Worm (Caenorhabditis elegans): ENCODE measurements around the gene F53A9.8.
"Not testable (repeated sequence)": the region's sequence is repeated elsewhere in the genome, so short reads cannot be mapped to it uniquely, and the experiment has no call there.

The F53A9.8 gene

DNA sequence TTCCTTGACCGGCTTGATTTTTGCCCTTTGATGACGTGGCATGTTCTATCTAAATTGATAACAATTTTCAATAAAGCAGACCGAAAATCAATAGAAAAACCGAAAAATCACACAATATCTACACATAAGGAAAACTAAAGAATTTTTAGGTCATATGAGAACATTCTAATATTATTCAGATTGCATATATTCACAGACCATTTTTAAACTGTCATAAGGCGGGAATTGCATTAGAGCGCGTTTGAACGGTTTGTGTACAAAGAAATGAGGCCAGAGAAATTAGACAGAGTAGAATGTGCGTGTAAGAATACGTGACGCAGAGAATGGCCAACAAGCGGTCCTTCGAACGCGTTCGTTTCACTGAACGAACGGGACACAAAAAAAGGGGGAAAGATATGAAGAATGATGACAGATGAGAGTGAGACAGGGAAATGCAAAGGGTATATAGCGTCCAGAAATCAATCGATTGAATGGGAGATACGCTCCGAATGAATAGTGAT lies 18.3 kb upstream of the F53A9.8 start, which contains the start of gene M02D8.3 (continued):
- TF ChIP-seq nhr-77 (tag; optimal IDR thresholded peaks at IDR 0.05), result no peak
- TF ChIP-seq crh-2 (tag; optimal IDR thresholded peaks at IDR 0.05), result peak; percentile 58
- no peak for TF ChIP-seq nhr-10 (tag; optimal IDR thresholded peaks at IDR 0.05)
- no peak for TF ChIP-seq dmd-4 (tag; optimal IDR thresholded peaks at IDR 0.05)
- TF ChIP-seq nhr-25 (tag; optimal IDR thresholded peaks at IDR 0.05), result no peak
- TF ChIP-seq fos-1 (tag; optimal IDR thresholded peaks at IDR 0.05), result peak; percentile 55
- TF ChIP-seq nhr-12 (tag; optimal IDR thresholded peaks at IDR 0.05), result no peak
- no peak for TF ChIP-seq Y55F3AM.14 (GFP tag; optimal IDR thresholded peaks at IDR 0.05)
- no peak for TF ChIP-seq ztf-1 (GFP tag; conservative IDR thresholded peaks at IDR 0.05)
- no peak for TF ChIP-seq elt-1 (tag; optimal IDR thresholded peaks at IDR 0.05)
- no peak for TF ChIP-seq elt-3 (tag; optimal IDR thresholded peaks at IDR 0.05)
- TF ChIP-seq lsy-2 (tag; optimal IDR thresholded peaks at IDR 0.05), result peak in 1 of 2 experiments; percentile 61
- no peak for TF ChIP-seq lin-13 (GFP tag; optimal IDR thresholded peaks at IDR 0.05)
- no peak for TF ChIP-seq lin-11 (tag; optimal IDR thresholded peaks at IDR 0.05)
- TF ChIP-seq peb-1 (tag; optimal IDR thresholded peaks at IDR 0.05), result no peak
- TF ChIP-seq lin-39 (tag; optimal IDR thresholded peaks at IDR 0.05), result no peak
- TF ChIP-seq aly-2 (tag; optimal IDR thresholded peaks at IDR 0.05), result no peak
- no peak for TF ChIP-seq unc-39 (tag; optimal IDR thresholded peaks at IDR 0.05)
- TF ChIP-seq ama-1 (optimal IDR thresholded peaks at IDR 0.05), result no peak
- no peak for TF ChIP-seq mab-5 (tag; optimal IDR thresholded peaks at IDR 0.05)
- TF ChIP-seq gmeb-1 (tag; optimal IDR thresholded peaks at IDR 0.05), result no peak
- no peak for TF ChIP-seq ZK546.5 (tag; optimal IDR thresholded peaks at IDR 0.05)
- TF ChIP-seq snpc-4 (tag; optimal IDR thresholded peaks at IDR 0.05), result no peak

- TF ChIP-seq nhr-10, nhr-6, mbf-1 (tag; optimal IDR thresholded peaks at IDR 0.05): not testable (repeated sequence)
Observed at ce11 chrX:8731822-8732221, 13.1 kb upstream of the F53A9.8 start, which contains the start of gene M02D8.6. Gene M02D8.6 (minus strand): TSS chrX:8731922.

ce11 chrX:8727306-8727705 lies 8.6 kb upstream of the F53A9.8 start, which contains the start of gene EGAP4.1:
Gene EGAP4.1 (minus strand): TSS chrX:8727406.
- TF ChIP-seq nhr-77 (tag; optimal IDR thresholded peaks at IDR 0.05) (no peak), nhr-12 (tag; optimal IDR thresholded peaks at IDR 0.05) (no peak), mbf-1 (tag; optimal IDR thresholded peaks at IDR 0.05) (no peak), ama-1 (optimal IDR thresholded peaks at IDR 0.05) (no peak), ztf-11 (tag; optimal IDR thresholded peaks at IDR 0.05) (no peak), nhr-129 (tag; optimal IDR thresholded peaks at IDR 0.05) (no peak), skn-1 (tag; optimal IDR thresholded peaks at IDR 0.05) (no peak), R02D3.7 (tag; optimal IDR thresholded peaks at IDR 0.05) (no peak), ZK546.5 (tag; optimal IDR thresholded peaks at IDR 0.05) (no peak), ztf-1 (GFP tag; conservative IDR thresholded peaks at IDR 0.05) (no peak), nhr-6 (tag; optimal IDR thresholded peaks at IDR 0.05) (no peak), nhr-23 (tag; optimal IDR thresholded peaks at IDR 0.05) (no peak), gmeb-1 (tag; optimal IDR thresholded peaks at IDR 0.05) (no peak), C34F6.9 (tag; optimal IDR thresholded peaks at IDR 0.05) (no peak), ztf-4 (tag; optimal IDR thresholded peaks at IDR 0.05) (no peak)

ce11 chrX:8723840-8724239 lies 5.1 kb upstream of the F53A9.8 start:
- TF ChIP-seq nhr-237 (tag; optimal IDR thresholded peaks at IDR 0.05) (no peak), F13H6.1 (tag; optimal IDR thresholded peaks at IDR 0.05) (peak; percentile 83), lsy-2 (tag; optimal IDR thresholded peaks at IDR 0.05) (peak in 1 of 2 experiments; percentile 35), ceh-82 (tag; optimal IDR thresholded peaks at IDR 0.05) (no peak), nhr-129 (tag; optimal IDR thresholded peaks at IDR 0.05) (peak; percentile 59), sem-4 (tag; optimal IDR thresholded peaks at IDR 0.05) (peak; percentile 22), gmeb-1 (tag; optimal IDR thresholded peaks at IDR 0.05) (no peak), crh-2 (tag; optimal IDR thresholded peaks at IDR 0.05) (no peak), R02D3.7 (tag; optimal IDR thresholded peaks at IDR 0.05) (no peak), lin-13 (GFP tag; optimal IDR thresholded peaks at IDR 0.05) (peak; percentile 6), mdl-1 (tag; optimal IDR thresholded peaks at IDR 0.05) (no peak), mab-5 (tag; optimal IDR thresholded peaks at IDR 0.05) (no peak), snpc-4 (tag; optimal IDR thresholded peaks at IDR 0.05) (peak; percentile 33), ZK546.5 (tag; optimal IDR thresholded peaks at IDR 0.05) (no peak), unc-62 (GFP tag; optimal IDR thresholded peaks at IDR 0.05) (no peak), unc-39 (tag; optimal IDR thresholded peaks at IDR 0.05) (no peak), ceh-16 (tag; optimal IDR thresholded peaks at IDR 0.05) (no peak), blmp-1 (tag; optimal IDR thresholded peaks at IDR 0.05; ENCODE audit: insufficient read depth) (no peak), nhr-77 (tag; optimal IDR thresholded peaks at IDR 0.05) (no peak), sma-9 (GFP tag; optimal IDR thresholded peaks at IDR 0.05) (peak; percentile 46), sma-9 (tag; optimal IDR thresholded peaks at IDR 0.05) (no peak), zag-1 (tag; optimal IDR thresholded peaks at IDR 0.05) (no peak), nhr-11 (tag; optimal IDR thresholded peaks at IDR 0.05) (no peak)
